Worm (Caenorhabditis elegans): ENCODE measurements around the gene H12C20.7.
A peak's percentile ranks its signal among the peaks of the same experiment; 100 is the strongest.

Gene H12C20.7

ce11 chrV:11615948-11616681 is 43.3 kb upstream of the H12C20.7 start, which contains the start of gene nlp-24 (continued):
- no peak for TF ChIP-seq hlh-17 (GFP tag; optimal IDR thresholded peaks at IDR 0.05; ENCODE audit: borderline replicate concordance)
- no peak for TF ChIP-seq hlh-4 (tag; optimal IDR thresholded peaks at IDR 0.05)
- TF ChIP-seq grh-1 (GFP tag; IDR thresholded peaks at IDR 0.05) = peak; percentile 75
- no peak for TF ChIP-seq unc-130 (tag; optimal IDR thresholded peaks at IDR 0.05)
- TF ChIP-seq nhr-28 (tag; optimal IDR thresholded peaks at IDR 0.05) = no peak
- TF ChIP-seq nhr-90 (tag; optimal IDR thresholded peaks at IDR 0.05; ENCODE audit: poor library complexity) = peak; percentile 33
- peak; percentile 59 for TF ChIP-seq lin-14 (GFP tag; optimal IDR thresholded peaks at IDR 0.05)
- no peak for TF ChIP-seq swsn-7 (tag; optimal IDR thresholded peaks at IDR 0.05)
- TF ChIP-seq nhr-11 (tag; optimal IDR thresholded peaks at IDR 0.05) = no peak
- TF ChIP-seq fos-1 (tag; optimal IDR thresholded peaks at IDR 0.05) = no peak
- TF ChIP-seq mef-2 (tag; optimal IDR thresholded peaks at IDR 0.05) = no peak
- no peak for TF ChIP-seq vab-15 (tag; optimal IDR thresholded peaks at IDR 0.05)
- no peak for TF ChIP-seq ceh-63 (GFP tag; optimal IDR thresholded peaks at IDR 0.05)
- no peak for TF ChIP-seq pqm-1 (tag; optimal IDR thresholded peaks at IDR 0.05)
- no peak for TF ChIP-seq C34B4.2 (tag; optimal IDR thresholded peaks at IDR 0.05)
- no peak for TF ChIP-seq aha-1 (tag; optimal IDR thresholded peaks at IDR 0.05)
- peak; percentile 72 for TF ChIP-seq snu-23 (GFP tag; optimal IDR thresholded peaks at IDR 0.05)
- TF ChIP-seq mab-9 (GFP tag; IDR thresholded peaks at IDR 0.05) = no peak
- peak; percentile 12 for TF ChIP-seq tbx-2 (tag; optimal IDR thresholded peaks at IDR 0.05)
- no peak for TF ChIP-seq ceh-90 (tag; optimal IDR thresholded peaks at IDR 0.05)
- no peak for TF ChIP-seq C16A3.4 (tag; optimal IDR thresholded peaks at IDR 0.05)
- no peak for TF ChIP-seq nhr-237 (tag; optimal IDR thresholded peaks at IDR 0.05)
- no peak for TF ChIP-seq C04F5.9 (tag; optimal IDR thresholded peaks at IDR 0.05)
- peak; percentile 83 for TF ChIP-seq nhr-20 (tag; optimal IDR thresholded peaks at IDR 0.05)
- no peak for TF ChIP-seq mep-1 (tag; optimal IDR thresholded peaks at IDR 0.05)
- no peak for TF ChIP-seq sptf-1 (tag; optimal IDR thresholded peaks at IDR 0.05)
- TF ChIP-seq ces-1 (GFP tag; optimal IDR thresholded peaks at IDR 0.05) = no peak
- no peak for TF ChIP-seq unc-98 (GFP tag; IDR thresholded peaks at IDR 0.05)
- no peak for TF ChIP-seq lin-13 (GFP tag; optimal IDR thresholded peaks at IDR 0.05)
- TF ChIP-seq nhr-47 (tag; optimal IDR thresholded peaks at IDR 0.05) = no peak
- TF ChIP-seq nhr-71 (tag; optimal IDR thresholded peaks at IDR 0.05) = peak; percentile 72
- no peak for TF ChIP-seq efl-1 (optimal IDR thresholded peaks at IDR 0.05)
- TF ChIP-seq efl-1 (GFP tag; optimal IDR thresholded peaks at IDR 0.05 in 1 of 2) = peak in 1 of 2 experiments; percentile 33
- TF ChIP-seq lin-15B (tag; optimal IDR thresholded peaks at IDR 0.05) = no peak
- TF ChIP-seq snpc-4 (tag; optimal IDR thresholded peaks at IDR 0.05) = no peak
- TF ChIP-seq dpl-1 (GFP tag; optimal IDR thresholded peaks at IDR 0.05) = peak in 1 of 3 experiments; percentile 26
- no peak for TF ChIP-seq ama-1 (optimal IDR thresholded peaks at IDR 0.05)
- no peak for TF ChIP-seq ets-5 (GFP tag; IDR thresholded peaks at IDR 0.05)
- no peak for TF ChIP-seq unc-62 (GFP tag; optimal IDR thresholded peaks at IDR 0.05)
- no peak for TF ChIP-seq lin-39 (tag; optimal IDR thresholded peaks at IDR 0.05)
- no peak for TF ChIP-seq elt-2 (tag; optimal IDR thresholded peaks at IDR 0.05)
- no peak for TF ChIP-seq ceh-8 (GFP tag; optimal IDR thresholded peaks at IDR 0.05)
- no peak for TF ChIP-seq zip-4 (GFP tag; optimal IDR thresholded peaks at IDR 0.05)
- TF ChIP-seq efl-3 (GFP tag; optimal IDR thresholded peaks at IDR 0.05) = no peak
- peak; percentile 3 to 8 for TF ChIP-seq lsy-2 (tag; optimal IDR thresholded peaks at IDR 0.05)
- peak; percentile 31; the same call in 1 of the 2 replicates for TF ChIP-seq nhr-19 (GFP tag; conservative IDR thresholded peaks at IDR 0.05)
- TF ChIP-seq aly-2 (tag; optimal IDR thresholded peaks at IDR 0.05) = no peak
- no peak for TF ChIP-seq skn-1 (tag; optimal IDR thresholded peaks at IDR 0.05)
- TF ChIP-seq egl-13 (tag; optimal IDR thresholded peaks at IDR 0.05) = no peak
- TF ChIP-seq nhr-85 (tag) = peak; percentile 98
- TF ChIP-seq irx-1 (tag; optimal IDR thresholded peaks at IDR 0.05) = no peak
- no peak for TF ChIP-seq sup-37 (GFP tag; optimal IDR thresholded peaks at IDR 0.05)
- no peak for TF ChIP-seq mdl-1 (tag; optimal IDR thresholded peaks at IDR 0.05)

Measured in whole organism, L1 larva.